Fruit fly (Drosophila melanogaster) whole organism, embryonic: ENCODE measurements around the gene caz.

Experiments
- Aef1 ChIP-seq: fragments of 200-800 bp; sonication (Bioruptor generic); IDR thresholded peaks from 3 replicates; pipeline ENCODE4 v1.3.6; 2022; ENCODE audit warnings: missing biosample characterization, missing genetic modification characterization
- BEAF-32 ChIP-seq: fragments of 200-800 bp; sonication (Bioruptor generic); optimal IDR thresholded peaks from 3 replicates; lab custom pipeline; 2017; ENCODE audit warnings: missing biosample characterization, missing genetic modification characterization, mild to moderate bottlenecking, moderate library complexity, missing genetic modification reagents
- Blimp-1 ChIP-seq: fragments of 200-800 bp; sonication (Bioruptor generic); optimal IDR thresholded peaks from 3 replicates; lab custom pipeline; 2018; ENCODE audit warnings: missing biosample characterization, missing genetic modification characterization, mild to moderate bottlenecking, moderate library complexity, missing genetic modification reagents
- CG10267 ChIP-seq: fragments of 200-800 bp; sonication (Bioruptor generic); optimal IDR thresholded peaks from 2 replicates; lab custom pipeline; 2018; ENCODE audit warnings: missing biosample characterization, mild to moderate bottlenecking, missing genetic modification characterization, moderate library complexity
- CG10431 ChIP-seq: fragments of 200-800 bp; sonication (Bioruptor generic); optimal IDR thresholded peaks from 3 replicates; lab custom pipeline; 2018; ENCODE audit warnings: missing biosample characterization, mild to moderate bottlenecking, missing genetic modification characterization
- CG11456 ChIP-seq: fragments of 200-800 bp; sonication (Bioruptor generic); IDR thresholded peaks from 3 replicates; pipeline ENCODE4 v1.3.6; 2022; ENCODE audit warnings: missing biosample characterization, missing genetic modification characterization
- CG11504 ChIP-seq: fragments of 200-800 bp; sonication (Bioruptor generic); optimal IDR thresholded peaks from 3 replicates; lab custom pipeline; 2019; ENCODE audit warnings: missing biosample characterization, mild to moderate bottlenecking, missing genetic modification characterization, moderate library complexity
- CG11560 ChIP-seq: fragments of 200-800 bp; sonication (Bioruptor generic); IDR thresholded peaks from 3 replicates; pipeline ENCODE4 v1.3.6; 2022; ENCODE audit warnings: missing biosample characterization, missing genetic modification characterization
- CG1233 ChIP-seq: fragments of 200-800 bp; sonication (Bioruptor generic); optimal IDR thresholded peaks from 4 replicates; lab custom pipeline; 2018; ENCODE audit warnings: missing biosample characterization, mild to moderate bottlenecking, missing genetic modification characterization
- CG14860 ChIP-seq: fragments of 200-800 bp; sonication (Bioruptor generic); IDR thresholded peaks from 3 replicates; pipeline ENCODE4 v1.3.6; 2022; ENCODE audit warnings: missing biosample characterization, missing genetic modification characterization; ENCODE audit not compliant: partially characterized antibody
- CG1647 ChIP-seq: fragments of 200-800 bp; sonication (Bioruptor generic); optimal IDR thresholded peaks from 3 replicates; lab custom pipeline; 2016; ENCODE audit warnings: missing biosample characterization, missing genetic modification characterization
- CG17612 ChIP-seq: fragments of 200-800 bp; sonication (Bioruptor generic); IDR thresholded peaks from 2 replicates; pipeline ENCODE4 v1.3.6; 2022; ENCODE audit warnings: missing biosample characterization, missing genetic modification characterization
- CG2129 ChIP-seq: fragments of 200-800 bp; sonication (Bioruptor generic); IDR thresholded peaks from 2 replicates; pipeline ENCODE4 v1.3.6; 2022; ENCODE audit warnings: missing biosample characterization, missing genetic modification characterization; ENCODE audit not compliant: partially characterized antibody
- CG2199 ChIP-seq: fragments of 200-800 bp; sonication (Bioruptor generic); IDR thresholded peaks from 3 replicates; pipeline ENCODE4 v1.3.6; 2022; ENCODE audit warnings: missing biosample characterization, missing genetic modification characterization
- CG3281 ChIP-seq: fragments of 200-800 bp; sonication (Bioruptor generic); optimal IDR thresholded peaks from 3 replicates; lab custom pipeline; 2017; ENCODE audit warnings: missing biosample characterization, mild to moderate bottlenecking, missing genetic modification characterization
- CG4282 ChIP-seq: fragments of 200-800 bp; sonication (Bioruptor generic); optimal IDR thresholded peaks from 2 replicates; lab custom pipeline; 2016; ENCODE audit warnings: missing biosample characterization, missing genetic modification characterization
- CG6272 ChIP-seq: fragments of 200-800 bp; sonication (Bioruptor generic); IDR thresholded peaks from 2 replicates; pipeline ENCODE4 v1.3.6; 2022; ENCODE audit warnings: missing biosample characterization, missing genetic modification characterization
- CG6765 ChIP-seq: fragments of 200-800 bp; sonication (Bioruptor generic); optimal IDR thresholded peaks from 3 replicates; lab custom pipeline; 2017; ENCODE audit warnings: missing biosample characterization, mild to moderate bottlenecking, missing genetic modification characterization
- CG7963 ChIP-seq: fragments of 200-800 bp; sonication (Bioruptor generic); IDR thresholded peaks from 3 replicates; pipeline ENCODE4 v1.3.6; 2022; ENCODE audit warnings: missing biosample characterization, missing genetic modification characterization; ENCODE audit not compliant: partially characterized antibody
- CG8290 ChIP-seq, 3 experiments: fragments of 200-800 bp; sonication (Bioruptor generic); optimal IDR thresholded peaks; 2 replicates each; lab custom pipeline; 2016 to 2019; ENCODE audit warnings: missing biosample characterization in 3 of 3, missing genetic modification characterization in 3 of 3, mild to moderate bottlenecking in 2 of 3, moderate library complexity in 1 of 3
- CG9437 ChIP-seq: fragments of 200-800 bp; sonication (Bioruptor generic); optimal IDR thresholded peaks from 2 replicates; lab custom pipeline; 2018; ENCODE audit warnings: missing biosample characterization, mild to moderate bottlenecking, missing genetic modification characterization
- CkIIα-i1 ChIP-seq: fragments of 200-800 bp; sonication (Bioruptor generic); IDR thresholded peaks from 2 replicates; pipeline ENCODE4 v1.3.6; 2022; ENCODE audit warnings: missing biosample characterization, missing genetic modification characterization
- Dll ChIP-seq: fragments of 200-800 bp; sonication (Bioruptor generic); IDR thresholded peaks from 4 replicates; pipeline ENCODE4 v1.3.6; 2022; ENCODE audit warnings: missing biosample characterization, missing genetic modification characterization; ENCODE audit not compliant: partially characterized antibody
- HmgD ChIP-seq: fragments of 200-800 bp; sonication (Bioruptor generic); optimal IDR thresholded peaks from 3 replicates; lab custom pipeline; 2016; ENCODE audit warnings: missing biosample characterization, missing genetic modification characterization
- Hr78 ChIP-seq, 2 experiments: fragments of 200-800 bp in 1 of 2; fragments of >200 bp in 1 of 2; sonication (Bioruptor generic) in 1 of 2; optimal IDR thresholded peaks; 2 replicates each; lab custom pipeline; 2017 to 2019; ENCODE audit warnings: missing biosample characterization in 2 of 2, missing genetic modification characterization in 2 of 2, mild to moderate bottlenecking in 1 of 2, moderate library complexity in 1 of 2
- Lpt ChIP-seq: fragments of >200 bp; optimal IDR thresholded peaks from 2 replicates; lab custom pipeline; 2018; ENCODE audit warnings: missing biosample characterization, missing genetic modification characterization
- Mad ChIP-seq: fragments of 200-800 bp; sonication (Bioruptor generic); optimal IDR thresholded peaks from 2 replicates; lab custom pipeline; 2016; ENCODE audit warnings: missing biosample characterization, missing genetic modification characterization
- Max ChIP-seq: fragments of 200-800 bp; sonication (Bioruptor generic); optimal IDR thresholded peaks from 2 replicates; lab custom pipeline; 2016; ENCODE audit warnings: missing biosample characterization, mild to moderate bottlenecking, missing genetic modification characterization
- Nf-YA ChIP-seq: fragments of 200-800 bp; sonication (Bioruptor generic); IDR thresholded peaks from 2 replicates; pipeline ENCODE4 v1.3.6; 2022; ENCODE audit warnings: missing biosample characterization, missing genetic modification characterization
- NfI ChIP-seq: fragments of 200-800 bp; sonication (Bioruptor generic); optimal IDR thresholded peaks from 3 replicates; lab custom pipeline; 2018; ENCODE audit warnings: missing biosample characterization, mild to moderate bottlenecking, missing genetic modification characterization, moderate library complexity
- Side ChIP-seq: fragments of 200-800 bp; sonication (Bioruptor generic); optimal IDR thresholded peaks from 2 replicates; lab custom pipeline; 2016; ENCODE audit warnings: missing biosample characterization, missing genetic modification characterization
- TFAM ChIP-seq: fragments of 200-800 bp; sonication (Bioruptor generic); optimal IDR thresholded peaks from 2 replicates; lab custom pipeline; 2017; ENCODE audit warnings: missing biosample characterization, missing genetic modification characterization, inconsistent platforms
- Taf1 ChIP-seq: fragments of 200-800 bp; sonication (Bioruptor generic); IDR thresholded peaks from 2 replicates; pipeline ENCODE4 v1.3.6; 2022; ENCODE audit warnings: missing biosample characterization, missing genetic modification characterization
- Xrp1 ChIP-seq: fragments of 200-800 bp; sonication (Bioruptor generic); IDR thresholded peaks from 2 replicates; pipeline ENCODE4 v1.3.6; 2022; ENCODE audit warnings: missing biosample characterization, missing genetic modification characterization
- ab ChIP-seq: fragments of 200-800 bp; sonication (Bioruptor generic); optimal IDR thresholded peaks from 2 replicates; lab custom pipeline; 2016; ENCODE audit warnings: missing biosample characterization, missing genetic modification characterization
- corto ChIP-seq: fragments of 200-800 bp; sonication (Bioruptor generic); optimal IDR thresholded peaks from 2 replicates; lab custom pipeline; 2016; ENCODE audit warnings: missing biosample characterization, mild to moderate bottlenecking, missing genetic modification characterization, moderate library complexity
- disco-r ChIP-seq: fragments of 200-800 bp; sonication (Bioruptor generic); optimal IDR thresholded peaks from 2 replicates; lab custom pipeline; 2016; ENCODE audit warnings: missing biosample characterization, missing genetic modification characterization
- gcm ChIP-seq: fragments of 200-800 bp; sonication (Bioruptor generic); optimal IDR thresholded peaks from 2 replicates; lab custom pipeline; 2019; ENCODE audit warnings: missing biosample characterization, mild to moderate bottlenecking, missing genetic modification characterization, moderate library complexity
- grau ChIP-seq: fragments of 200-800 bp; optimal IDR thresholded peaks from 3 replicates; lab custom pipeline; 2019; ENCODE audit warnings: missing biosample characterization, mild to moderate bottlenecking, missing genetic modification characterization, moderate library complexity
- kay ChIP-seq: fragments of 200-800 bp; sonication (Bioruptor generic); optimal IDR thresholded peaks from 2 replicates; lab custom pipeline; 2016; ENCODE audit warnings: missing biosample characterization, missing genetic modification characterization
- ken ChIP-seq: fragments of 200-800 bp; sonication (Bioruptor generic); IDR thresholded peaks from 3 replicates; pipeline ENCODE4 v1.3.6; 2022; ENCODE audit warnings: missing biosample characterization, missing genetic modification characterization
- pfk ChIP-seq: fragments of 200-800 bp; sonication (Bioruptor generic); optimal IDR thresholded peaks from 2 replicates; lab custom pipeline; 2018; ENCODE audit warnings: missing biosample characterization, mild to moderate bottlenecking, missing genetic modification characterization, moderate library complexity
- pzg ChIP-seq: fragments of 200-800 bp; sonication (Bioruptor generic); optimal IDR thresholded peaks from 3 replicates; lab custom pipeline; 2018; ENCODE audit warnings: missing biosample characterization, mild to moderate bottlenecking, missing genetic modification characterization, moderate library complexity
- slbo ChIP-seq: fragments of 200-800 bp; sonication (Bioruptor generic); IDR thresholded peaks from 2 replicates; pipeline ENCODE4 v1.3.6; 2022; ENCODE audit warnings: missing biosample characterization, missing genetic modification characterization
- sob ChIP-seq: fragments of 200-800 bp; sonication (Bioruptor generic); IDR thresholded peaks from 2 replicates; pipeline ENCODE4 v1.3.6; 2022; ENCODE audit warnings: missing biosample characterization, missing genetic modification characterization
- sug ChIP-seq: fragments of 200-800 bp; optimal IDR thresholded peaks from 2 replicates; lab custom pipeline; 2019; ENCODE audit warnings: missing biosample characterization, mild to moderate bottlenecking, missing genetic modification characterization, moderate library complexity
- vvl ChIP-seq: fragments of 200-800 bp; sonication (Bioruptor generic); IDR thresholded peaks from 2 replicates; pipeline ENCODE4 v1.3.6; 2022; ENCODE audit warnings: missing biosample characterization, missing genetic modification characterization

The caz gene

DNA sequence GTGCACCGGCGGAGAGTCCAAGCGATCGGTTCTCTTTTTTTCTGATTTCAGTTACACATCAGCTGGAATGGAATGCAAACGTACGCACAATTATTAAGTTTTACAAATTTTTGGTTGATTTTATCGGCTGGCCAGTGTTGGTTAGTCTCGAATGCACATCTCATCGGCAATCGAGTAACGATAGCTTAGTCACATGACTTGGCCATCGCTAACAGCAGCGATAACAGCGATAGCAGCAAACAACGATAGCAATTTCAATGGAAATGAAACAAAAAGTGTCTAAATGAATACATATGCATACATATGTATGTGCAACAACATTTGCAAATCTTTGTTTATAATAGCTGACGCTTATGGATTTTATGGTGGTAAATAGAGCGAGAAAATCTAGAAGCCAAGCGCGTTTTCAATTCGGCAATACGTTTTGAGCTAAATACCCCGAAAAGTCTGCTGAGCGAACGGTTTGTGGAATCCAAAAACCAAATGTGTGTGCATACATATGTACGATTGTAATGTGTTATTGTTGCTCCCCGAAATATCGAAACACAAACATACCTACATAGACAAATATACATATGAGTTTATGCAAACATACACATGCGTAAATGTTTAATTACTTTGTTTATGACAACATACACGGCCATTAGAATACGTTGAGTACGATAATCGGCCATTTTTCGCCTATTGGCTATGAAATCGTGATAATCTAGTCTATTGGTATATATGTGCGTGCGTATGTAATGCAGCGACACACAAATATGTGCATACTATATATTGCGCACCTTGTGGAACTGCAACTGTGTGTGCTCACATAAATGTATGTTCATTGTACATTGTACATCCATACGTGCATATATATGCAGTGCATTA is 8.0 kb downstream of the caz start, which contains the start of gene CG3632:
TSS of gene CG3632 (plus strand) at position 249 of the 870 bp plus-strand sequence.
- TF ChIP-seq sob (GFP tag; lab: Robert Waterston, UW): peak; percentile 71; the same call in 1 of the 2 replicates
- peak; percentile 17 for TF ChIP-seq CG8290 (GFP tag; optimal IDR thresholded peaks at IDR 0.05; lab: Kevin White, UChicago)
- TF ChIP-seq CG8290 (tag; optimal IDR thresholded peaks at IDR 0.05; lab: Kevin White, UChicago): peak in 1 of 2 experiments; percentile 81
- TF ChIP-seq CG11560 (tag; lab: Robert Waterston, UW): peak; percentile 65; the same call in 2 of the 3 replicates
- peak; percentile 11 for TF ChIP-seq Mad (GFP tag; lab: Kevin White, UChicago)
- peak; percentile 84 for TF ChIP-seq pzg (GFP tag; lab: Kevin White, UChicago)
- no peak for TF ChIP-seq ab (GFP tag; lab: Kevin White, UChicago)
- peak; percentile 89 for TF ChIP-seq CG7963
- TF ChIP-seq Dll (GFP tag; lab: Robert Waterston, UW): peak; percentile 65; the same call in 3 of the 4 replicates
- TF ChIP-seq Lpt (GFP tag; lab: Kevin White, UChicago): no peak
- peak; percentile 20 for TF ChIP-seq grau (tag; lab: Kevin White, UChicago)
- no peak for TF ChIP-seq Hr78 (GFP tag; optimal IDR thresholded peaks at IDR 0.05; lab: Kevin White, UChicago)
- no peak for TF ChIP-seq CG1233
- peak; percentile 93 for TF ChIP-seq CG10267 (tag; lab: Kevin White, UChicago)
- peak; percentile 41; the same call in 1 of the 2 replicates for TF ChIP-seq CG2129 (GFP tag; lab: Robert Waterston, UW)
- peak; percentile 88 for TF ChIP-seq pfk
- peak; percentile 54; the same call in 1 of the 2 replicates for TF ChIP-seq Xrp1
- peak; percentile 62 for TF ChIP-seq Blimp-1 (GFP tag; lab: Kevin White, UChicago)
- TF ChIP-seq Taf1 (GFP tag; lab: Robert Waterston, UW): no peak
- TF ChIP-seq CkIIα-i1 (GFP tag; lab: Robert Waterston, UW): no peak
- peak; percentile 58 for TF ChIP-seq NfI (GFP tag; lab: Kevin White, UChicago)
- TF ChIP-seq vvl (GFP tag; lab: Robert Waterston, UW): peak; percentile 73
- TF ChIP-seq CG11504 (tag; lab: Kevin White, UChicago): no peak
- TF ChIP-seq ken: peak; percentile 56; the same call in 2 of the 3 replicates
- TF ChIP-seq CG17612: no peak
- TF ChIP-seq slbo (GFP tag; lab: Robert Waterston, UW): peak; percentile 63; the same call in 1 of the 2 replicates
- no peak for TF ChIP-seq CG10431 (GFP tag; lab: Kevin White, UChicago)
- TF ChIP-seq CG1647 (GFP tag; lab: Kevin White, UChicago): peak; percentile 28
- TF ChIP-seq CG4282 (GFP tag; lab: Kevin White, UChicago): no peak
- TF ChIP-seq Side: peak; percentile 10
- TF ChIP-seq CG11456 (GFP tag; lab: Robert Waterston, UW): no peak
- no peak for TF ChIP-seq Aef1 (GFP tag; lab: Robert Waterston, UW)
- TF ChIP-seq disco-r: no peak
- no peak for TF ChIP-seq TFAM (GFP tag; lab: Kevin White, UChicago)
- TF ChIP-seq CG2199 (GFP tag; lab: Robert Waterston, UW): 0 out of 3 replicates have a peak, but pooled peaks have one; percentile 66
- TF ChIP-seq BEAF-32 (GFP tag; lab: Kevin White, UChicago): peak; percentile 82
- TF ChIP-seq CG6272 (GFP tag; lab: Robert Waterston, UW): peak; percentile 50
- no peak for TF ChIP-seq gcm (GFP tag; lab: Kevin White, UChicago)
- no peak for TF ChIP-seq HmgD (GFP tag; lab: Kevin White, UChicago)
- no peak for TF ChIP-seq CG9437 (GFP tag; lab: Kevin White, UChicago)
- no peak for TF ChIP-seq kay (GFP tag; lab: Kevin White, UChicago)
- TF ChIP-seq CG14860 (GFP tag; lab: Robert Waterston, UW): peak; percentile 82
- TF ChIP-seq sug: peak; percentile 46
- TF ChIP-seq Nf-YA: no peak
- no peak for TF ChIP-seq corto (GFP tag; lab: Kevin White, UChicago)
- no peak for TF ChIP-seq CG6765 (GFP tag; lab: Kevin White, UChicago)
- peak; percentile 23 for TF ChIP-seq CG3281 (GFP tag; lab: Kevin White, UChicago)
- TF ChIP-seq Max (GFP tag; lab: Kevin White, UChicago): no peak
